Fruit fly (Drosophila melanogaster) whole organism, embryonic: ENCODE measurements around the gene ast.
A peak's percentile ranks its signal among the peaks of the same experiment; 100 is the strongest.

Source experiments
- CG10267 ChIP-seq: fragments of 200-800 bp; sonication (Bioruptor generic); optimal IDR thresholded peaks from 2 replicates; lab custom pipeline; 2018; ENCODE audit warnings: missing biosample characterization, mild to moderate bottlenecking, missing genetic modification characterization, moderate library complexity
- CG10321 ChIP-seq: fragments of 200-800 bp; sonication (Bioruptor generic); IDR thresholded peaks from 2 replicates; pipeline ENCODE4 v1.3.6; 2022; ENCODE audit warnings: missing biosample characterization, missing genetic modification characterization
- CG10979 ChIP-seq: fragments of 200-800 bp; sonication (Bioruptor generic); optimal IDR thresholded peaks from 2 replicates; lab custom pipeline; 2018; ENCODE audit warnings: missing biosample characterization, mild to moderate bottlenecking, missing genetic modification characterization, moderate library complexity
- CG11723 ChIP-seq: fragments of 200-800 bp; sonication (Bioruptor generic); optimal IDR thresholded peaks from 2 replicates; lab custom pipeline; 2017; ENCODE audit warnings: missing biosample characterization, mild to moderate bottlenecking, missing genetic modification characterization
- CG1647 ChIP-seq: fragments of 200-800 bp; sonication (Bioruptor generic); optimal IDR thresholded peaks from 3 replicates; lab custom pipeline; 2016; ENCODE audit warnings: missing biosample characterization, missing genetic modification characterization
- CG16813 ChIP-seq: fragments of 200-800 bp; sonication (Bioruptor generic); IDR thresholded peaks from 3 replicates; pipeline ENCODE4 v1.3.6; 2022; ENCODE audit warnings: missing biosample characterization, missing genetic modification characterization; ENCODE audit not compliant: partially characterized antibody
- CG16815 ChIP-seq: fragments of 200-800 bp; sonication (Bioruptor generic); optimal IDR thresholded peaks from 3 replicates; lab custom pipeline; 2017; ENCODE audit warnings: missing biosample characterization, mild to moderate bottlenecking, missing genetic modification characterization
- CG18599 ChIP-seq: fragments of 200-800 bp; sonication (Bioruptor generic); optimal IDR thresholded peaks from 3 replicates; lab custom pipeline; 2017; ENCODE audit warnings: missing biosample characterization, missing genetic modification characterization, mild to moderate bottlenecking, moderate library complexity, missing genetic modification reagents
- CG18764 ChIP-seq: fragments of 200-800 bp; sonication (Bioruptor generic); optimal IDR thresholded peaks from 3 replicates; lab custom pipeline; 2016; ENCODE audit warnings: missing biosample characterization, missing genetic modification characterization
- CG2120 ChIP-seq: fragments of 200-800 bp; sonication (Bioruptor generic); optimal IDR thresholded peaks from 3 replicates; lab custom pipeline; 2016; ENCODE audit warnings: missing biosample characterization, missing genetic modification characterization
- CG2202 ChIP-seq: fragments of 200-800 bp; sonication (Bioruptor generic); optimal IDR thresholded peaks from 2 replicates; lab custom pipeline; 2018; ENCODE audit warnings: missing biosample characterization, mild to moderate bottlenecking, missing genetic modification characterization
- CG3065 ChIP-seq: fragments of 200-800 bp; sonication (Bioruptor generic); optimal IDR thresholded peaks from 2 replicates; lab custom pipeline; 2016; ENCODE audit warnings: missing biosample characterization, missing genetic modification characterization
- CG32772 ChIP-seq: fragments of 200-800 bp; sonication (Bioruptor generic); IDR thresholded peaks from 2 replicates; pipeline ENCODE4 v1.3.6; 2022; ENCODE audit warnings: missing biosample characterization, missing genetic modification characterization
- CG5245 ChIP-seq: fragments of 200-800 bp; sonication (Bioruptor generic); optimal IDR thresholded peaks from 3 replicates; lab custom pipeline; 2016; ENCODE audit warnings: missing biosample characterization, missing genetic modification characterization
- CG6254 ChIP-seq: fragments of 200-800 bp; sonication (Bioruptor generic); optimal IDR thresholded peaks from 3 replicates; lab custom pipeline; 2017; ENCODE audit warnings: mild to moderate bottlenecking, missing biosample characterization, missing genetic modification reagents, missing genetic modification characterization
- CG7556 ChIP-seq: fragments of 200-800 bp; sonication (Bioruptor generic); optimal IDR thresholded peaks from 2 replicates; lab custom pipeline; 2017; ENCODE audit warnings: missing biosample characterization, mild to moderate bottlenecking, missing genetic modification characterization
- CG8089 ChIP-seq: fragments of 200-800 bp; sonication (Bioruptor generic); optimal IDR thresholded peaks from 3 replicates; lab custom pipeline; 2016; ENCODE audit warnings: missing biosample characterization, missing genetic modification characterization
- CG8478 ChIP-seq: fragments of >200 bp; optimal IDR thresholded peaks from 2 replicates; lab custom pipeline; 2018
- CG9727 ChIP-seq: fragments of 200-800 bp; sonication (Bioruptor generic); optimal IDR thresholded peaks from 3 replicates; lab custom pipeline; 2017; ENCODE audit warnings: missing biosample characterization, mild to moderate bottlenecking, missing genetic modification characterization
- CG9932 ChIP-seq: fragments of 200-800 bp; sonication (Bioruptor generic); IDR thresholded peaks from 2 replicates; pipeline ENCODE4 v1.3.6; 2022; ENCODE audit warnings: missing biosample characterization, missing genetic modification characterization
- CkIIα-i1 ChIP-seq: fragments of 200-800 bp; sonication (Bioruptor generic); IDR thresholded peaks from 2 replicates; pipeline ENCODE4 v1.3.6; 2022; ENCODE audit warnings: missing biosample characterization, missing genetic modification characterization
- CrebB ChIP-seq: fragments of 200-800 bp; sonication (Bioruptor generic); optimal IDR thresholded peaks from 3 replicates; lab custom pipeline; 2018; ENCODE audit warnings: missing biosample characterization, mild to moderate bottlenecking, missing genetic modification characterization
- D ChIP-seq, 2 experiments: fragments of 200-800 bp in 1 of 2; fragments of >200 bp in 1 of 2; sonication (Bioruptor generic) in 1 of 2; optimal IDR thresholded peaks; 2 replicates in 1 of 2; 3 replicates in 1 of 2; lab custom pipeline; 2017; ENCODE audit warnings: mild to moderate bottlenecking in 1 of 2, missing biosample characterization in 1 of 2, missing genetic modification characterization in 1 of 2, missing genetic modification reagents in 1 of 2
- Dbx ChIP-seq: fragments of 200-800 bp; sonication (Bioruptor generic); IDR thresholded peaks from 3 replicates; pipeline ENCODE4 v1.3.6; 2022; ENCODE audit warnings: missing biosample characterization, missing genetic modification characterization
- H15 ChIP-seq: fragments of 200-800 bp; sonication (Bioruptor generic); IDR thresholded peaks from 3 replicates; pipeline ENCODE4 v1.3.6; 2022; ENCODE audit warnings: missing biosample characterization, missing genetic modification characterization
- HmgZ ChIP-seq: fragments of 200-800 bp; sonication (Bioruptor generic); optimal IDR thresholded peaks from 2 replicates; lab custom pipeline; 2018; ENCODE audit warnings: missing biosample characterization, mild to moderate bottlenecking, missing genetic modification characterization
- Kr ChIP-seq: fragments of 200-800 bp; sonication (Bioruptor generic); optimal IDR thresholded peaks from 2 replicates; lab custom pipeline; 2017; ENCODE audit warnings: missing biosample characterization, mild to moderate bottlenecking, missing genetic modification characterization
- Meics ChIP-seq: fragments of 200-800 bp; sonication (Bioruptor generic); optimal IDR thresholded peaks from 2 replicates; lab custom pipeline; 2017; ENCODE audit warnings: missing biosample characterization, mild to moderate bottlenecking, missing genetic modification characterization
- Myb ChIP-seq: fragments of 200-800 bp; sonication (Bioruptor generic); optimal IDR thresholded peaks from 2 replicates; lab custom pipeline; 2016; ENCODE audit warnings: missing biosample characterization, missing genetic modification characterization
- NFAT ChIP-seq: fragments of 200-800 bp; sonication (Bioruptor generic); IDR thresholded peaks from 2 replicates; pipeline ENCODE4 v1.3.6; 2022; ENCODE audit warnings: missing biosample characterization, missing genetic modification characterization
- Neu2 ChIP-seq: fragments of 200-800 bp; sonication (Bioruptor generic); optimal IDR thresholded peaks from 3 replicates; lab custom pipeline; 2016; ENCODE audit warnings: missing biosample characterization, missing genetic modification characterization, borderline replicate concordance
- Sox100B ChIP-seq: fragments of 200-800 bp; sonication (Bioruptor generic); optimal IDR thresholded peaks from 3 replicates; lab custom pipeline; 2018; ENCODE audit warnings: missing biosample characterization, mild to moderate bottlenecking, missing genetic modification characterization
- Usf ChIP-seq: fragments of 200-800 bp; sonication (Bioruptor generic); optimal IDR thresholded peaks from 2 replicates; lab custom pipeline; 2017; ENCODE audit warnings: missing genotype, missing biosample characterization, missing genetic modification characterization
- ac ChIP-seq: fragments of 200-800 bp; sonication (Bioruptor generic); optimal IDR thresholded peaks from 3 replicates; lab custom pipeline; 2017; ENCODE audit warnings: missing biosample characterization, mild to moderate bottlenecking, missing genetic modification characterization
- amos ChIP-seq: fragments of 200-800 bp; sonication (Bioruptor generic); IDR thresholded peaks from 2 replicates; pipeline ENCODE4 v1.3.6; 2022; ENCODE audit warnings: missing biosample characterization, missing genetic modification characterization; ENCODE audit not compliant: partially characterized antibody
- bowl ChIP-seq: fragments of 200-800 bp; sonication (Bioruptor generic); IDR thresholded peaks from 2 replicates; pipeline ENCODE4 v1.3.6; 2022; ENCODE audit warnings: missing biosample characterization, missing genetic modification characterization
- fd96Cb ChIP-seq: fragments of 200-800 bp; sonication (Bioruptor generic); optimal IDR thresholded peaks from 2 replicates; lab custom pipeline; 2018; ENCODE audit warnings: missing biosample characterization, mild to moderate bottlenecking, missing genetic modification characterization, moderate library complexity
- grn ChIP-seq: fragments of 200-800 bp; sonication (Bioruptor generic); optimal IDR thresholded peaks from 3 replicates; lab custom pipeline; 2017; ENCODE audit warnings: missing biosample characterization, missing genetic modification characterization
- ind ChIP-seq: fragments of 200-800 bp; sonication (Bioruptor generic); optimal IDR thresholded peaks from 3 replicates; lab custom pipeline; 2016; ENCODE audit warnings: missing biosample characterization, missing genetic modification characterization
- kah ChIP-seq: fragments of 200-800 bp; sonication (Bioruptor generic); optimal IDR thresholded peaks from 2 replicates; lab custom pipeline; 2018; ENCODE audit warnings: missing biosample characterization, mild to moderate bottlenecking, missing genetic modification characterization
- onecut ChIP-seq: fragments of 200-800 bp; sonication (Bioruptor generic); IDR thresholded peaks from 2 replicates; pipeline ENCODE4 v1.3.6; 2022; ENCODE audit warnings: missing biosample characterization, missing genetic modification characterization
- prd ChIP-seq, 3 experiments: fragments of >200 bp in 2 of 3; fragments of 200-800 bp in 1 of 3; sonication (Bioruptor generic) in 1 of 3; optimal IDR thresholded peaks in 2 of 3; IDR thresholded peaks in 1 of 3; 2 replicates in 2 of 3; 3 replicates in 1 of 3; pipeline versions ENCODE4 v1.3.6 to Lab custom; 2017 to 2022; ENCODE audit warnings: missing biosample characterization in 1 of 3, missing genetic modification characterization in 1 of 3
- ro ChIP-seq: fragments of 200-800 bp; sonication (Bioruptor generic); IDR thresholded peaks from 2 replicates; pipeline ENCODE4 v1.3.6; 2022; ENCODE audit warnings: missing biosample characterization, missing genetic modification characterization
- stwl ChIP-seq: fragments of 200-800 bp; sonication (Bioruptor generic); optimal IDR thresholded peaks from 3 replicates; lab custom pipeline; 2018; ENCODE audit warnings: missing biosample characterization, mild to moderate bottlenecking, missing genetic modification characterization, moderate library complexity
- twi ChIP-seq: fragments of 200-800 bp; optimal IDR thresholded peaks from 2 replicates; lab custom pipeline; 2019; ENCODE audit warnings: missing biosample characterization, mild to moderate bottlenecking, missing genetic modification characterization, moderate library complexity
- unc-4 ChIP-seq: fragments of 200-800 bp; sonication (Bioruptor generic); IDR thresholded peaks from 2 replicates; pipeline ENCODE4 v1.3.6; 2022; ENCODE audit warnings: missing biosample characterization, missing genetic modification characterization; ENCODE audit not compliant: partially characterized antibody
- vvl ChIP-seq: fragments of 200-800 bp; sonication (Bioruptor generic); IDR thresholded peaks from 2 replicates; pipeline ENCODE4 v1.3.6; 2022; ENCODE audit warnings: missing biosample characterization, missing genetic modification characterization
- zfh2 ChIP-seq: fragments of 200-800 bp; sonication (Bioruptor generic); optimal IDR thresholded peaks from 2 replicates; lab custom pipeline; 2016; ENCODE audit warnings: missing biosample characterization, missing genetic modification characterization

The ast gene

dm6 chr2L:1062473-1063363 is 15.0 kb upstream of the ast start (continued):
- TF ChIP-seq CG7556 (GFP tag; lab: Kevin White, UChicago), result peak; percentile 69
- TF ChIP-seq CG6254 (GFP tag; lab: Kevin White, UChicago), result peak; percentile 43
- TF ChIP-seq CG1647, result no peak
- TF ChIP-seq Dbx (GFP tag; lab: Robert Waterston, UW), result no peak
- TF ChIP-seq zfh2 (GFP tag; lab: Kevin White, UChicago), result no peak
- no peak for TF ChIP-seq CG5245 (GFP tag; lab: Kevin White, UChicago)
- peak; percentile 49; the same call in 1 of the 2 replicates for TF ChIP-seq CG10321
- no peak for TF ChIP-seq ro (GFP tag; lab: Robert Waterston, UW)
- peak; percentile 16 for TF ChIP-seq Meics (GFP tag; lab: Kevin White, UChicago)
- peak; percentile 78 for TF ChIP-seq CG16815 (GFP tag; lab: Kevin White, UChicago)
- TF ChIP-seq Neu2, result no peak
- TF ChIP-seq CG2120, result no peak
- peak; percentile 67 for TF ChIP-seq CG10267
- no peak for TF ChIP-seq CG18764 (GFP tag; lab: Kevin White, UChicago)
- no peak for TF ChIP-seq D (optimal IDR thresholded peaks at IDR 0.05; lab: Kevin White, UChicago)
- peak; percentile 52 for TF ChIP-seq D (GFP tag; optimal IDR thresholded peaks at IDR 0.05; lab: Kevin White, UChicago)
- peak; percentile 87 for TF ChIP-seq ac
- no peak for TF ChIP-seq CrebB (tag; lab: Kevin White, UChicago)
- no peak for TF ChIP-seq vvl (GFP tag; lab: Robert Waterston, UW)
- TF ChIP-seq CG2202 (tag; lab: Kevin White, UChicago), result peak; percentile 56
- peak; percentile 82 for TF ChIP-seq CG9727 (GFP tag; lab: Kevin White, UChicago)
- TF ChIP-seq Myb (GFP tag; lab: Kevin White, UChicago), result peak; percentile 1
- peak; percentile 21 for TF ChIP-seq Kr (GFP tag; lab: Kevin White, UChicago)
- no peak for TF ChIP-seq HmgZ (tag; lab: Kevin White, UChicago)
- peak; percentile 44 for TF ChIP-seq Usf (GFP tag; lab: Kevin White, UChicago)
- peak; percentile 21 for TF ChIP-seq Sox100B (GFP tag; lab: Kevin White, UChicago)
- TF ChIP-seq CG8478 (lab: Kevin White, UChicago), result no peak
- TF ChIP-seq ind (GFP tag; lab: Kevin White, UChicago), result peak; percentile 14
- no peak for TF ChIP-seq H15
- TF ChIP-seq NFAT (GFP tag; lab: Robert Waterston, UW), result no peak
- peak; percentile 1 for TF ChIP-seq stwl (tag; lab: Kevin White, UChicago)
- TF ChIP-seq CG10979 (tag; lab: Kevin White, UChicago), result peak; percentile 78
- no peak for TF ChIP-seq unc-4
- TF ChIP-seq onecut, result peak; percentile 50
- peak; percentile 25 for TF ChIP-seq kah (GFP tag; lab: Kevin White, UChicago)
- TF ChIP-seq CG18599 (GFP tag; lab: Kevin White, UChicago), result peak; percentile 49
- TF ChIP-seq CG8089, result peak; percentile 52
- no peak for TF ChIP-seq CG32772 (GFP tag; lab: Robert Waterston, UW)
- TF ChIP-seq CG16813 (GFP tag; lab: Robert Waterston, UW), result no peak
- TF ChIP-seq amos (GFP tag; lab: Robert Waterston, UW), result no peak
- peak; percentile 94 for TF ChIP-seq twi (tag; lab: Kevin White, UChicago)
- TF ChIP-seq prd (optimal IDR thresholded peaks at IDR 0.05; lab: Kevin White, UChicago), result no peak
- TF ChIP-seq prd (GFP tag; IDR thresholded peaks at IDR 0.05; lab: Robert Waterston, UW), result peak; percentile 13; the same call in 1 of the 3 replicates
- TF ChIP-seq CG3065, result no peak
- TF ChIP-seq fd96Cb (tag; lab: Kevin White, UChicago), result peak; percentile 68
- no peak for TF ChIP-seq bowl
- peak; percentile 24 for TF ChIP-seq CG11723 (GFP tag; lab: Kevin White, UChicago)
- TF ChIP-seq CkIIα-i1 (GFP tag; lab: Robert Waterston, UW), result no peak
- TF ChIP-seq CG9932 (GFP tag; lab: Robert Waterston, UW), result no peak
- no peak for TF ChIP-seq grn
